Worm (Caenorhabditis elegans) whole organism, L1 larva: Measurements from ENCODE around the gene C09G5.14.

ENCODE experiments used
- C34B4.2 ChIP-seq: sonication (generic microtip); optimal IDR thresholded peaks from 2 replicates; lab custom pipeline; 2017; ENCODE audit warnings: mild to moderate bottlenecking, missing genetic modification characterization, missing compliant biosample characterization
- aly-2 ChIP-seq: fragments of 150-350 bp; optimal IDR thresholded peaks from 2 replicates; lab custom pipeline; 2014; ENCODE audit warnings: missing biosample characterization, missing genetic modification characterization
- ama-1 ChIP-seq: fragments of 150-350 bp; optimal IDR thresholded peaks from 2 replicates; lab custom pipeline; 2014
- ceh-63 ChIP-seq: fragments of 200-800 bp; sonication (Bioruptor generic); optimal IDR thresholded peaks from 2 replicates; lab custom pipeline; 2018; ENCODE audit warnings: mild to moderate bottlenecking, missing genetic modification characterization, missing compliant biosample characterization
- ces-1 ChIP-seq: fragments of 150-350 bp; optimal IDR thresholded peaks from 2 replicates; lab custom pipeline; 2014; ENCODE audit warnings: missing biosample characterization, missing genetic modification reagents, missing genetic modification characterization
- efl-1 ChIP-seq, 4 experiments: fragments of 150-350 bp; optimal IDR thresholded peaks in 3 of 4; peaks in 1 of 4; 1 replicate in 1 of 4; 2 replicates in 3 of 4; lab custom pipeline; 2014; ENCODE audit warnings: missing biosample characterization in 2 of 4, missing genetic modification characterization in 2 of 4, missing genetic modification reagents in 2 of 4
- egl-13 ChIP-seq: sonication (generic microtip); optimal IDR thresholded peaks from 2 replicates; lab custom pipeline; 2016; ENCODE audit warnings: missing genotype, missing genetic modification reagents, missing genetic modification characterization, missing compliant biosample characterization
- egl-27 ChIP-seq, 2 experiments: fragments of 150-350 bp in 1 of 2; sonication (generic microtip); optimal IDR thresholded peaks; 3 replicates each; lab custom pipeline; 2017 to 2018; ENCODE audit warnings: missing biosample characterization in 2 of 2, missing genetic modification characterization in 2 of 2, missing genetic modification reagents in 2 of 2
- elt-2 ChIP-seq: sonication (generic microtip); optimal IDR thresholded peaks from 2 replicates; lab custom pipeline; 2016; ENCODE audit warnings: missing genetic modification characterization, mild to moderate bottlenecking, inconsistent platforms, missing compliant biosample characterization, missing genetic modification reagents
- elt-3 ChIP-seq, 6 experiments: fragments of 150-350 bp in 1 of 6; sonication (generic microtip); optimal IDR thresholded peaks; 2 replicates each; lab custom pipeline; 2017 to 2018; ENCODE audit warnings: missing biosample characterization in 6 of 6, missing genetic modification characterization in 6 of 6, inconsistent platforms in 1 of 6
- fkh-10 ChIP-seq: sonication (generic microtip); optimal IDR thresholded peaks from 2 replicates; lab custom pipeline; 2017; ENCODE audit warnings: missing biosample characterization, missing genetic modification reagents, missing genetic modification characterization
- fkh-4 ChIP-seq: sonication (generic microtip); optimal IDR thresholded peaks from 2 replicates; lab custom pipeline; 2016; ENCODE audit warnings: missing compliant biosample characterization, missing genetic modification characterization, borderline replicate concordance
- grh-1 ChIP-seq: fragments of 200-800 bp; sonication (Bioruptor generic); IDR thresholded peaks from 2 replicates; pipeline ENCODE4 v1.3.6; 2022; ENCODE audit warnings: missing genetic modification reagents, missing genetic modification characterization, missing compliant biosample characterization
- hlh-17 ChIP-seq: fragments of 200-800 bp; sonication (Bioruptor generic); optimal IDR thresholded peaks from 2 replicates; lab custom pipeline; 2018; ENCODE audit warnings: missing genetic modification characterization, mild to moderate bottlenecking, missing compliant biosample characterization, moderate library complexity, borderline replicate concordance
- irx-1 ChIP-seq: sonication (generic microtip); optimal IDR thresholded peaks from 2 replicates; lab custom pipeline; 2016; ENCODE audit warnings: missing genetic modification characterization, missing compliant biosample characterization
- jun-1 ChIP-seq: fragments of 150-350 bp; optimal IDR thresholded peaks from 2 replicates; lab custom pipeline; 2014; ENCODE audit warnings: missing biosample characterization, missing genetic modification reagents, missing genetic modification characterization
- lin-14 ChIP-seq: fragments of 200-800 bp; sonication (Bioruptor generic); optimal IDR thresholded peaks from 2 replicates; lab custom pipeline; 2018; ENCODE audit warnings: mild to moderate bottlenecking, missing genetic modification characterization, moderate library complexity, missing compliant biosample characterization
- lin-39 ChIP-seq: fragments of 150-350 bp; optimal IDR thresholded peaks from 2 replicates; lab custom pipeline; 2014; ENCODE audit warnings: missing biosample characterization, missing genetic modification reagents, missing genetic modification characterization
- mef-2 ChIP-seq: fragments of 150-350 bp; optimal IDR thresholded peaks from 2 replicates; lab custom pipeline; 2014; ENCODE audit warnings: missing biosample characterization, missing genetic modification characterization
- nhr-11 ChIP-seq: fragments of 150-350 bp; optimal IDR thresholded peaks from 2 replicates; lab custom pipeline; 2014; ENCODE audit warnings: missing biosample characterization, missing genetic modification characterization
- nhr-12 ChIP-seq: sonication (generic microtip); optimal IDR thresholded peaks from 2 replicates; lab custom pipeline; 2017; ENCODE audit warnings: missing biosample characterization, missing genetic modification characterization
- nhr-20 ChIP-seq: sonication (generic microtip); optimal IDR thresholded peaks from 2 replicates; lab custom pipeline; 2016; ENCODE audit warnings: mild to moderate bottlenecking, missing genetic modification characterization, missing compliant biosample characterization
- nhr-28 ChIP-seq: fragments of 150-350 bp; optimal IDR thresholded peaks from 2 replicates; lab custom pipeline; 2014; ENCODE audit warnings: missing biosample characterization, missing genetic modification characterization
- nhr-76 ChIP-seq: sonication (generic microtip); optimal IDR thresholded peaks from 2 replicates; lab custom pipeline; 2017; ENCODE audit warnings: missing biosample characterization, missing genetic modification characterization
- nhr-85 ChIP-seq: sonication (generic microtip); peaks from one replicate; lab custom pipeline; 2016; ENCODE audit warnings: missing genetic modification characterization, inconsistent platforms, missing compliant biosample characterization
- pax-3 ChIP-seq: fragments of 200-800 bp; sonication (Bioruptor generic); optimal IDR thresholded peaks from 2 replicates; lab custom pipeline; 2018; ENCODE audit warnings: mild to moderate bottlenecking, missing genetic modification characterization, moderate library complexity, missing compliant biosample characterization
- snpc-4 ChIP-seq: fragments of 150-350 bp; optimal IDR thresholded peaks from 2 replicates; lab custom pipeline; 2014; ENCODE audit warnings: missing biosample characterization, missing genetic modification characterization
- snu-23 ChIP-seq: sonication (generic microtip); optimal IDR thresholded peaks from 2 replicates; lab custom pipeline; 2016; ENCODE audit warnings: missing genetic modification characterization, missing compliant biosample characterization
- tbx-2 ChIP-seq: sonication (generic microtip); optimal IDR thresholded peaks from 2 replicates; lab custom pipeline; 2016; ENCODE audit warnings: missing genetic modification characterization, missing compliant biosample characterization
- tlp-1 ChIP-seq: fragments of 150-350 bp; optimal IDR thresholded peaks from 2 replicates; lab custom pipeline; 2014; ENCODE audit warnings: missing biosample characterization, missing genetic modification characterization
- unc-30 ChIP-seq: sonication (generic microtip); optimal IDR thresholded peaks from 2 replicates; lab custom pipeline; 2017; ENCODE audit warnings: missing biosample characterization, missing genetic modification characterization
- ztf-4 ChIP-seq: fragments of 150-350 bp; optimal IDR thresholded peaks from 2 replicates; lab custom pipeline; 2014; ENCODE audit warnings: missing biosample characterization, missing genetic modification characterization

Gene C09G5.14

ce11 chrII:10706038-10706437 is 16.9 kb downstream of the C09G5.14 start (continued):
- TF ChIP-seq nhr-11 (no peak), nhr-28 (tag; lab: Kevin White, UChicago) (no peak), elt-3 (tag; optimal IDR thresholded peaks at IDR 0.05; lab: Kevin White, UChicago) (peak in 2 of 6 experiments; percentile 17 to 26), hlh-17 (no peak), ces-1 (GFP tag; lab: Kevin White, UChicago) (no peak), ceh-63 (no peak), tbx-2 (tag; lab: Kevin White, UChicago) (no peak), irx-1 (tag; lab: Kevin White, UChicago) (peak; percentile 6), ama-1 (lab: Kevin White, UChicago) (no peak), nhr-12 (tag; lab: Kevin White, UChicago) (no peak), nhr-76 (tag; lab: Kevin White, UChicago) (no peak), lin-39 (no peak), egl-27 (tag; optimal IDR thresholded peaks at IDR 0.05; lab: Kevin White, UChicago) (no peak), snu-23 (GFP tag; lab: Kevin White, UChicago) (no peak)

ce11 chrII:10705347-10705996 is 17.5 kb downstream of the C09G5.14 start:
- TF ChIP-seq nhr-12 (tag; lab: Kevin White, UChicago) (no peak), mef-2 (no peak), snpc-4 (tag; lab: Kevin White, UChicago) (no peak), nhr-85 (tag; lab: Kevin White, UChicago) (peak; percentile 0), ces-1 (GFP tag; lab: Kevin White, UChicago) (no peak), grh-1 (no peak), egl-13 (tag; lab: Kevin White, UChicago) (no peak)

ce11 chrII:10704575-10705170 is 18.3 kb downstream of the C09G5.14 start, which contains the start of gene col-39:
Gene col-39 (plus strand): TSS chrII:10704916.
- peak; percentile 54 for TF ChIP-seq lin-14 (GFP tag; lab: Kevin White, UChicago)
- no peak for TF ChIP-seq fkh-4 (tag; lab: Kevin White, UChicago)
- TF ChIP-seq C34B4.2 (tag; lab: Kevin White, UChicago): no peak
- peak; percentile 79 for TF ChIP-seq nhr-85 (tag; lab: Kevin White, UChicago)
- peak; percentile 33 for TF ChIP-seq nhr-20 (tag; lab: Kevin White, UChicago)
- TF ChIP-seq snu-23 (GFP tag; lab: Kevin White, UChicago): peak; percentile 11
- no peak for TF ChIP-seq tlp-1 (tag; lab: Kevin White, UChicago)
- no peak for TF ChIP-seq fkh-10
- TF ChIP-seq efl-1 (optimal IDR thresholded peaks at IDR 0.05; lab: Kevin White, UChicago): no peak
- TF ChIP-seq efl-1 (GFP tag; optimal IDR thresholded peaks at IDR 0.05 in 1 of 2; lab: Kevin White, UChicago): no peak
- TF ChIP-seq pax-3: no peak
- TF ChIP-seq ztf-4: no peak

ce11 chrII:10703594-10704384 is 19.2 kb downstream of the C09G5.14 start, which contains the start of gene col-79:
Gene col-79 (plus strand): TSS chrII:10703613.
- TF ChIP-seq tbx-2 (tag; lab: Kevin White, UChicago) (no peak), nhr-20 (tag; lab: Kevin White, UChicago) (peak; percentile 37), elt-2 (no peak), unc-30 (tag; lab: Kevin White, UChicago) (no peak), lin-39 (no peak), lin-14 (GFP tag; lab: Kevin White, UChicago) (peak; percentile 26), egl-13 (tag; lab: Kevin White, UChicago) (no peak), elt-3 (tag; optimal IDR thresholded peaks at IDR 0.05; lab: Kevin White, UChicago) (no peak), nhr-85 (tag; lab: Kevin White, UChicago) (peak; percentile 76), nhr-76 (tag; lab: Kevin White, UChicago) (no peak), jun-1 (no peak), aly-2 (tag; lab: Kevin White, UChicago) (no peak)
